Fruit fly (Drosophila melanogaster): ENCODE measurements around the gene CG7394.
A peak's percentile ranks its signal among the peaks of the same experiment; 100 is the strongest.

DNA sequence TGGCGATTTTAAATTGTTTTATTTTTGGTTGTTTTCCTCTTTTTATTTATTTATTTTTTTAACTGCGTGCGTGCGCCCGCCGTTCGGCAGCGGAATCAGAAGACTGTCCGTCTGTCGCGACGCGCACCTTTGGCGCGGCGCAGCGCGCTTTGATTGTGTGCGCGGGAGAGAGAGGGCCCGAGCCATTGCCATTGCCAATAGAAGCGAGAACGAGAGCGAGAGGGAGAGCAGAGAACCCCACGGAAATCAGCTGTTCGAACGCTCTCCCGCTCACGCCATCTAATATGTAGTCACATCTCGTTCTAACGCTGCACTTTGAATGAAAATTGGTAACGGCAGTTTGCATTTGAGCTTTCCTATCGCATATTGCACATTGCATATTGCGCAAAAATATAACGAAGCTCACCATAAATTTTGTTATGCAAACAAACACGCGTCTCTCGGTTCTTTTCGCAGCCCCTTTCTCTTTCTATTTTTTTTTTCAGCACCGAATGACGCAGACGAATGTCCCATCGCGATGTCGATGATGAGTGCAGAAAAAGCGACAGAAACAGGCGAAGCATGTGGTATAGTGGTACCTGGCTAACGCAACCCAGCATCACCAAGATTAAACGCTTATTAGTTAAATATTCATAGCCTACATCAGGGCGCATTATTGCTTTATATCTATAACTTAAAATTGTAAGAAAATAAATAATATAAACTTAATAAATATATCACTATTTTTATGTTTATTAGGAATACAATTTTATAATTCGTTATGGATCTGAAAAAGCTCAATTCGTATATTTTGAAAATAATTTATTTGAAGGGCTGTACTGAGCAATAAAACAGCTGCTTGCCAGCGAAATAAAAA is 27.2 kb upstream of the CG7394 start:
- TF ChIP-seq C15 (GFP tag; IDR thresholded peaks at IDR 0.05), result no peak
- peak; percentile 1 for TF ChIP-seq CG9437 (GFP tag; optimal IDR thresholded peaks at IDR 0.05)
- TF ChIP-seq Jarid2 (GFP tag; optimal IDR thresholded peaks at IDR 0.05), result peak; percentile 68
- no peak for TF ChIP-seq gsb (GFP tag; IDR thresholded peaks at IDR 0.05)
- TF ChIP-seq unpg (GFP tag; optimal IDR thresholded peaks at IDR 0.05), result no peak
- TF ChIP-seq Gsc (GFP tag; IDR thresholded peaks at IDR 0.05), result no peak
- no peak for TF ChIP-seq CG12769 (tag; optimal IDR thresholded peaks at IDR 0.05)
- no peak for TF ChIP-seq Ets97D (GFP tag; optimal IDR thresholded peaks at IDR 0.05)
- TF ChIP-seq CTCF (GFP tag; optimal IDR thresholded peaks at IDR 0.05), result no peak
- peak; percentile 54; the same call in 2 of the 3 replicates for TF ChIP-seq CG34224 (GFP tag; IDR thresholded peaks at IDR 0.05; ENCODE audit: partially characterized antibody)
- TF ChIP-seq CG2889 (GFP tag; IDR thresholded peaks at IDR 0.05), result no peak
- no peak for TF ChIP-seq ato (GFP tag; IDR thresholded peaks at IDR 0.05; ENCODE audit: partially characterized antibody)
- no peak for TF ChIP-seq sob (GFP tag; IDR thresholded peaks at IDR 0.05)

Measured in whole organism, embryonic.